Fruit fly (Drosophila melanogaster): Measurements from ENCODE around the gene Tbc1d8-9.

The Tbc1d8-9 gene

DNA sequence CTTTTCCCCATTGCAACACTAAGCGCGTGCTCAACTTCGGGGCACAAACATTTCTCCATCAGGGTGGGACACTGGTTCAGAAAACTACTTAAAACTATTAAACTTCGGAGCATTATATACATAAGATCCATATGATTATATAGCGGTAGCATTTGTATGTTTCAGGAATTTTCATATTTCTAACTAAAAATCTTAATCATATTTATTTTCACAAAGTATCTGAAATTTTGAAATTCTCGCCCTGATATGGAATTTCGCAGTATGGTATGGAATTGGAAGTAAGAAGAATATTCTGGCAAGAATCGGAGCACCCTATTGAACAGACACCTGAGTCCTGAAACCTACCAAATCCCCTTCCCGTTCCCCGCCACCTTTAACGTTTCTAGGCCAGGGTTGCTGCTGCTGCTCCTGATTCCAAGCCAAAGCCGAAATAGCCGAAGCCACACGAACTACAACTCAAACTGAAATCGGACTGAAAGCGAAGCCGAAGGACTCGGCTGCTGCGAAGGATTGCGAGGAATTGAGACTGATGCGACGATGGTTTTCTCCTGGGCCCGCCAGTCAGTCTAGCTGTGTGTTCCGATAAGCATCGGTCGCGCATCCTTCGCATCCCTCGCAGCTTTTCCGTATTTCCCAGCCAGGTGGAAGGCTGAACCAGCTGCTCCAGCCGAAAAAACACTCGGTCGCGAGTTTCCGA is 21.6 kb downstream of the Tbc1d8-9 start (continued):
- TF ChIP-seq CG14014 (GFP tag; IDR thresholded peaks at IDR 0.05), result peak; percentile 39; the same call in 1 of the 2 replicates
- TF ChIP-seq TFAM (GFP tag; optimal IDR thresholded peaks at IDR 0.05), result no peak
- no peak for TF ChIP-seq abd-A (tag; optimal IDR thresholded peaks at IDR 0.05)
- no peak for TF ChIP-seq Max (GFP tag; optimal IDR thresholded peaks at IDR 0.05)
- no peak for TF ChIP-seq tin (GFP tag; optimal IDR thresholded peaks at IDR 0.05)
- peak; percentile 79 for TF ChIP-seq CG2678 (tag; optimal IDR thresholded peaks at IDR 0.05)
- TF ChIP-seq Drgx (GFP tag; IDR thresholded peaks at IDR 0.05), result no peak
- no peak for TF ChIP-seq oc (tag; optimal IDR thresholded peaks at IDR 0.05)
- TF ChIP-seq Dip2 (GFP tag; IDR thresholded peaks at IDR 0.05), result no peak
- no peak for TF ChIP-seq Bteb2 (GFP tag; optimal IDR thresholded peaks at IDR 0.05)
- 0 out of 2 replicates have a peak, but pooled peaks have one; percentile 11 for TF ChIP-seq seq (GFP tag; IDR thresholded peaks at IDR 0.05)
- TF ChIP-seq ATbp (GFP tag; optimal IDR thresholded peaks at IDR 0.05), result no peak
- TF ChIP-seq ap (GFP tag; IDR thresholded peaks at IDR 0.05), result no peak
- no peak for TF ChIP-seq CG4282 (GFP tag; optimal IDR thresholded peaks at IDR 0.05)
- peak; percentile 69 for TF ChIP-seq CG34376 (GFP tag; optimal IDR thresholded peaks at IDR 0.05)
- TF ChIP-seq gcm (GFP tag; optimal IDR thresholded peaks at IDR 0.05), result no peak
- no peak; the same call in 1 of the 2 replicates for TF ChIP-seq Atf6 (GFP tag; IDR thresholded peaks at IDR 0.05)
- TF ChIP-seq danr (GFP tag; IDR thresholded peaks at IDR 0.05), result no peak
- TF ChIP-seq tup (GFP tag; optimal IDR thresholded peaks at IDR 0.05), result no peak
- no peak for TF ChIP-seq MTF-1 (GFP tag; optimal IDR thresholded peaks at IDR 0.05; ENCODE audit: borderline replicate concordance)
- no peak for TF ChIP-seq CG14965 (GFP tag; optimal IDR thresholded peaks at IDR 0.05; ENCODE audit: borderline replicate concordance)
- TF ChIP-seq CG5180 (GFP tag; optimal IDR thresholded peaks at IDR 0.05), result no peak
- TF ChIP-seq eyg (GFP tag; optimal IDR thresholded peaks at IDR 0.05), result no peak
- no peak for TF ChIP-seq CG12219 (GFP tag; optimal IDR thresholded peaks at IDR 0.05)
- TF ChIP-seq sisA (GFP tag; IDR thresholded peaks at IDR 0.05), result no peak
- no peak for TF ChIP-seq dan (GFP tag; IDR thresholded peaks at IDR 0.05)
- no peak for TF ChIP-seq slou (GFP tag; optimal IDR thresholded peaks at IDR 0.05)
- no peak for TF ChIP-seq CHES-1-like (GFP tag; optimal IDR thresholded peaks at IDR 0.05)
- no peak for TF ChIP-seq CG1647 (GFP tag; optimal IDR thresholded peaks at IDR 0.05)
- TF ChIP-seq cg (GFP tag; optimal IDR thresholded peaks at IDR 0.05), result no peak
- TF ChIP-seq CG31388 (GFP tag; optimal IDR thresholded peaks at IDR 0.05), result no peak
- no peak for TF ChIP-seq CG33213 (GFP tag; optimal IDR thresholded peaks at IDR 0.05)
- no peak for TF ChIP-seq ssp (GFP tag; IDR thresholded peaks at IDR 0.05)
- TF ChIP-seq HHEX (GFP tag; optimal IDR thresholded peaks at IDR 0.05), result peak; percentile 36
- TF ChIP-seq al (GFP tag; IDR thresholded peaks at IDR 0.05), result no peak
- TF ChIP-seq ind (GFP tag; optimal IDR thresholded peaks at IDR 0.05), result peak; percentile 11
- no peak for TF ChIP-seq grn (GFP tag; optimal IDR thresholded peaks at IDR 0.05)
- no peak for TF ChIP-seq Myb (GFP tag; optimal IDR thresholded peaks at IDR 0.05)
- TF ChIP-seq cwo (GFP tag; optimal IDR thresholded peaks at IDR 0.05), result peak; percentile 24
- TF ChIP-seq Nf-YB (GFP tag; optimal IDR thresholded peaks at IDR 0.05), result peak; percentile 8
- TF ChIP-seq CG18011 (GFP tag; optimal IDR thresholded peaks at IDR 0.05), result no peak
- no peak for TF ChIP-seq klu (GFP tag; IDR thresholded peaks at IDR 0.05)
- no peak for TF ChIP-seq CG2889 (GFP tag; IDR thresholded peaks at IDR 0.05)
- peak; percentile 25 for TF ChIP-seq Fer3 (tag; optimal IDR thresholded peaks at IDR 0.05)
- TF ChIP-seq bigmax (GFP tag; optimal IDR thresholded peaks at IDR 0.05), result no peak
- TF ChIP-seq CG18599 (GFP tag; optimal IDR thresholded peaks at IDR 0.05), result peak; percentile 82
- no peak for TF ChIP-seq vfl (GFP tag; optimal IDR thresholded peaks at IDR 0.05)
- no peak for TF ChIP-seq aop (GFP tag; IDR thresholded peaks at IDR 0.05)
- TF ChIP-seq CG8281 (tag; optimal IDR thresholded peaks at IDR 0.05), result no peak
- TF ChIP-seq Nf-YC (tag; optimal IDR thresholded peaks at IDR 0.05), result no peak
